Worm (Caenorhabditis elegans) whole organism, L4/young adult: Measurements from ENCODE around the gene saeg-1.

Source experiments
- W03F9.2 ChIP-seq: fragments of 150-350 bp; optimal IDR thresholded peaks from 2 replicates; lab custom pipeline; 2014; ENCODE audit warnings: missing biosample characterization, missing genetic modification characterization
- dao-5 ChIP-seq: sonication (generic microtip); optimal IDR thresholded peaks from 2 replicates; lab custom pipeline; 2016; ENCODE audit warnings: missing genotype, missing genetic modification characterization, moderate library complexity, missing compliant biosample characterization
- him-1 ChIP-seq: sonication (generic microtip); optimal IDR thresholded peaks from 2 replicates; lab custom pipeline; 2016; ENCODE audit warnings: missing genotype, missing genetic modification reagents, missing genetic modification characterization, missing compliant biosample characterization

The saeg-1 gene

ce11 chrV:10893510-10894128 lies 28.1 kb upstream of the saeg-1 start, which contains the start of gene F32D8.4:
F32D8.4 (minus strand) TSS chrV:10893560.
- no peak for TF ChIP-seq him-1 (tag; lab: Kevin White, UChicago)
- no peak for TF ChIP-seq W03F9.2 (tag; lab: Kevin White, UChicago)
- TF ChIP-seq dao-5 (tag; lab: Kevin White, UChicago), result no peak

ce11 chrV:10890980-10891379 lies 25.5 kb upstream of the saeg-1 start, which contains the start of gene F32D8.12:
F32D8.12 (minus strand) TSS chrV:10891027.
- TF ChIP-seq him-1 (tag; lab: Kevin White, UChicago) (no peak), W03F9.2 (tag; lab: Kevin White, UChicago) (no peak), dao-5 (tag; lab: Kevin White, UChicago) (no peak)

- TF ChIP-seq him-1 (tag; lab: Kevin White, UChicago) (no peak), dao-5 (tag; lab: Kevin White, UChicago) (no peak), W03F9.2 (tag; lab: Kevin White, UChicago) (no peak)
These were observed 24.3 kb upstream of the saeg-1 start for ce11 chrV:10889774-10890173.

ce11 chrV:10889036-10889435 lies 23.5 kb upstream of the saeg-1 start, which contains the start of gene F32D8.11:
F32D8.11 (minus strand) TSS chrV:10889136.
- TF ChIP-seq W03F9.2 (tag; lab: Kevin White, UChicago) (no peak), dao-5 (tag; lab: Kevin White, UChicago) (no peak), him-1 (tag; lab: Kevin White, UChicago) (no peak)

ce11 chrV:10888153-10888552 lies 22.7 kb upstream of the saeg-1 start:
- no peak for TF ChIP-seq W03F9.2 (tag; lab: Kevin White, UChicago)
- no peak for TF ChIP-seq him-1 (tag; lab: Kevin White, UChicago)

ce11 chrV:10887564-10887963 lies 22.1 kb upstream of the saeg-1 start:
- TF ChIP-seq W03F9.2 (tag; lab: Kevin White, UChicago) (no peak), him-1 (tag; lab: Kevin White, UChicago) (no peak)

- TF ChIP-seq him-1 (tag; lab: Kevin White, UChicago) (no peak), dao-5 (tag; lab: Kevin White, UChicago) (no peak), W03F9.2 (tag; lab: Kevin White, UChicago) (no peak)
These were observed 20.9 kb upstream of the saeg-1 start, which contains the start of gene F32D8.3 for ce11 chrV:10886405-10886887. F32D8.3 (plus strand) TSS chrV:10886837.

ce11 chrV:10883478-10883877 lies 18.0 kb upstream of the saeg-1 start, which contains the start of gene F32D8.2:
F32D8.2 (plus strand) TSS chrV:10883778.
- TF ChIP-seq him-1 (tag; lab: Kevin White, UChicago) (no peak), dao-5 (tag; lab: Kevin White, UChicago) (no peak), W03F9.2 (tag; lab: Kevin White, UChicago) (no peak)

ce11 chrV:10880138-10880882 lies 14.8 kb upstream of the saeg-1 start, which contains the start of gene F32D8.1:
F32D8.1 (plus strand) TSS chrV:10880832.
- no peak for TF ChIP-seq W03F9.2 (tag; lab: Kevin White, UChicago)
- TF ChIP-seq dao-5 (tag; lab: Kevin White, UChicago), result no peak
- no peak for TF ChIP-seq him-1 (tag; lab: Kevin White, UChicago)

- TF ChIP-seq W03F9.2 (tag; lab: Kevin White, UChicago) (no peak), dao-5 (tag; lab: Kevin White, UChicago) (no peak)
These were observed 12.5 kb upstream of the saeg-1 start for ce11 chrV:10877808-10878600.

- TF ChIP-seq him-1 (tag; lab: Kevin White, UChicago) (no peak), W03F9.2 (tag; lab: Kevin White, UChicago) (no peak), dao-5 (tag; lab: Kevin White, UChicago) (no peak)
These were observed 11.0 kb upstream of the saeg-1 start for ce11 chrV:10876512-10876911.

ce11 chrV:10874938-10875599 lies 9.6 kb upstream of the saeg-1 start:
- no peak for TF ChIP-seq him-1 (tag; lab: Kevin White, UChicago)
- TF ChIP-seq dao-5 (tag; lab: Kevin White, UChicago), result no peak
